Fruit fly (Drosophila melanogaster) whole organism, wandering third instar larva: Measurements from ENCODE around the gene CG8319.

Experiments used
- GATAd ChIP-seq: sonication (Bioruptor generic); optimal IDR thresholded peaks from 2 replicates; lab custom pipeline; 2016; ENCODE audit warnings: missing biosample characterization, missing genetic modification characterization
- N ChIP-seq: fragments of >200 bp; optimal IDR thresholded peaks from 2 replicates; lab custom pipeline; 2018; ENCODE audit warnings: missing biosample characterization, missing external identifiers, missing genetic modification characterization
- dl ChIP-seq, 2 experiments: fragments of 175-275, 200-275 bp in 1 of 2; fragments of 200-275 bp in 1 of 2; sonication (Bioruptor generic); optimal IDR thresholded peaks; lab custom pipeline; 2018; ENCODE audit warnings: mild to moderate bottlenecking in 2 of 2, missing biosample characterization in 2 of 2, missing genetic modification characterization in 2 of 2, moderate library complexity in 2 of 2; ENCODE audit not compliant: partially characterized antibody in 2 of 2, insufficient read depth in 1 of 2
- h ChIP-seq: fragments of 200-800 bp; sonication (Bioruptor generic); optimal IDR thresholded peaks from 3 replicates; lab custom pipeline; 2016; ENCODE audit warnings: missing biosample characterization, mild to moderate bottlenecking, missing genetic modification characterization
- jim ChIP-seq: fragments of 175-275, 200-325 bp; sonication (Bioruptor generic); optimal IDR thresholded peaks from 2 replicates; lab custom pipeline; 2016; ENCODE audit warnings: missing biosample characterization, mild to moderate bottlenecking, missing genetic modification characterization
- pan ChIP-seq: fragments of >200 bp; optimal IDR thresholded peaks from 2 replicates; lab custom pipeline; 2017

- no peak for TF ChIP-seq jim (GFP tag; lab: Kevin White, UChicago)
- TF ChIP-seq N (GFP tag; lab: Kevin White, UChicago): no peak
- TF ChIP-seq GATAd (GFP tag; lab: Kevin White, UChicago): no peak
- no peak for TF ChIP-seq dl (GFP tag; optimal IDR thresholded peaks at IDR 0.05; lab: Kevin White, UChicago; ENCODE audit: insufficient read depth in 1 of 2, partially characterized antibody in 2 of 2)
- no peak for TF ChIP-seq h (GFP tag; lab: Kevin White, UChicago)
- TF ChIP-seq pan (lab: Kevin White, UChicago): no peak
Observed at dm6 chr3R:9637882-9638281, 10.8 kb downstream of the CG8319 start, which contains the start of gene Dh44.
